Worm (Caenorhabditis elegans) whole organism, early embryonic: ENCODE results near the gene cope-1.
"Not testable (repeated sequence)": the region's sequence is repeated elsewhere in the genome, so short reads cannot be mapped to it uniquely, and the experiment has no call there.

Experiments
- B0310.2 ChIP-seq: sonication (generic microtip); optimal IDR thresholded peaks from 2 replicates; lab custom pipeline; 2016; ENCODE audit warnings: mild to moderate bottlenecking, missing genetic modification characterization, missing compliant biosample characterization
- F13C5.2 ChIP-seq: sonication (generic microtip); optimal IDR thresholded peaks from 2 replicates; lab custom pipeline; 2017; ENCODE audit warnings: mild to moderate bottlenecking, missing genetic modification characterization, inconsistent platforms, missing compliant biosample characterization
- aly-1 ChIP-seq: sonication (generic microtip); optimal IDR thresholded peaks from 2 replicates; lab custom pipeline; 2016; ENCODE audit warnings: missing genetic modification characterization, missing compliant biosample characterization
- ama-1 ChIP-seq: fragments of 150-350 bp; optimal IDR thresholded peaks from 2 replicates; lab custom pipeline; 2014
- ceh-13 ChIP-seq: fragments of 200-800 bp; sonication (Bioruptor generic); optimal IDR thresholded peaks from 2 replicates; lab custom pipeline; 2018; ENCODE audit warnings: mild to moderate bottlenecking, missing genetic modification characterization, missing compliant biosample characterization
- ceh-36 ChIP-seq: sonication (generic microtip); optimal IDR thresholded peaks from 2 replicates; lab custom pipeline; 2016; ENCODE audit warnings: missing genetic modification characterization, inconsistent platforms, missing compliant biosample characterization
- ets-7 ChIP-seq: sonication (generic microtip); optimal IDR thresholded peaks from 2 replicates; lab custom pipeline; 2016; ENCODE audit warnings: missing genotype, missing genetic modification characterization, missing compliant biosample characterization
- flt-1 ChIP-seq: fragments of 200-800 bp; sonication (Bioruptor generic); IDR thresholded peaks from 2 replicates; pipeline ENCODE4 v1.3.6; 2022; ENCODE audit warnings: missing genetic modification characterization, missing compliant biosample characterization
- hmbx-1 ChIP-seq: sonication (generic microtip); optimal IDR thresholded peaks from 2 replicates; lab custom pipeline; 2016; ENCODE audit warnings: mild to moderate bottlenecking, missing genetic modification characterization, missing compliant biosample characterization
- hmg-4 ChIP-seq: fragments of 200-800 bp; sonication (Bioruptor generic); optimal IDR thresholded peaks from 2 replicates; lab custom pipeline; 2018; ENCODE audit warnings: mild to moderate bottlenecking, missing genetic modification characterization, missing compliant biosample characterization
- hnd-1 ChIP-seq: sonication (generic microtip); optimal IDR thresholded peaks from 2 replicates; lab custom pipeline; 2016; ENCODE audit warnings: missing genetic modification characterization, missing compliant biosample characterization
- pes-1 ChIP-seq: fragments of 200-800 bp; sonication (Bioruptor generic); IDR thresholded peaks from 2 replicates; pipeline ENCODE4 v1.3.6; 2022; ENCODE audit warnings: missing genetic modification reagents, missing genetic modification characterization, missing compliant biosample characterization
- scrt-1 ChIP-seq: fragments of 200-800 bp; sonication (Bioruptor generic); IDR thresholded peaks from 2 replicates; pipeline ENCODE4 v1.3.6; 2022; ENCODE audit warnings: missing genetic modification characterization, missing compliant biosample characterization
- sea-1 ChIP-seq: fragments of 200-800 bp; sonication (Bioruptor generic); conservative IDR thresholded peaks from 2 replicates; pipeline ENCODE4 v1.3.6; 2022; ENCODE audit warnings: missing genetic modification characterization, missing compliant biosample characterization
- tbx-11 ChIP-seq: fragments of 200-800 bp; sonication (Bioruptor generic); IDR thresholded peaks from 2 replicates; pipeline ENCODE4 v1.3.6; 2022; ENCODE audit warnings: missing genetic modification characterization, missing compliant biosample characterization
- tbx-37 ChIP-seq: fragments of 200-800 bp; sonication (Bioruptor generic); conservative IDR thresholded peaks from 2 replicates; pipeline ENCODE4 v1.3.6; 2022; ENCODE audit warnings: missing genetic modification reagents, missing genetic modification characterization, missing compliant biosample characterization
- tra-4 ChIP-seq: sonication (generic microtip); optimal IDR thresholded peaks from 2 replicates; lab custom pipeline; 2017; ENCODE audit warnings: missing genetic modification characterization, missing compliant biosample characterization

The cope-1 gene

DNA sequence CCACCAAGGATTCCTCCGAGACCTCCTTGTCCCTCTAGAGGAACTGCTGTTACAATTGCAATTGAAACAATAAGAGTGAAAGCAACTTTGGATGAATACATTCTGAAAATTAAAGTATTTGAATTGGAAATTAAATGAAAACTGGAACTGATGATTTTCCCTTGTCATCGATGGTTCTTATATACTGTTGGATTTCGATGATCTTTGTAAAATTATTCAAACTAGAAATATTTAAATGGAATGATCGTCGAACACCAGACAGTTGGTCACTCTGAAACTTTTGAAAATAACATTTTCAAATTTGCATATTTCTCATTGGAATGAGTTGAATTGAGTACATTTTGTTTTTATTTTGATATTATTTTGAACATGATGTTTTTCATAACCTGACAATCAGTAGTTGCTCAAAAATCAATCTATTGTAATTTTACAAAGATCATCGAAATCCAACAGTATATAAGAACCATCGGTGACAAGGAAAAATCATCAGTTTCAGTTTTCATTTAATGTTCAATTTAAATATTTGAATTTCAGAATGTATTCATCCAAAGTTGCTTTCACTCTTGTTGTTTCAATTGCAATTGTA lies 24.3 kb upstream of the cope-1 start, which contains the start of the genes srlf-9 and srlf-10:
TSS of gene srlf-9 (minus strand) at position 101 of the 586 bp plus-strand sequence.
TSS of gene srlf-10 (plus strand) at position 536 of the 586 bp plus-strand sequence.
- not testable (repeated sequence) for TF ChIP-seq aly-1 (tag; lab: Kevin White, UChicago); pes-1 (GFP tag; lab: Robert Waterston, UW); tra-4 (tag; lab: Kevin White, UChicago)

DNA sequence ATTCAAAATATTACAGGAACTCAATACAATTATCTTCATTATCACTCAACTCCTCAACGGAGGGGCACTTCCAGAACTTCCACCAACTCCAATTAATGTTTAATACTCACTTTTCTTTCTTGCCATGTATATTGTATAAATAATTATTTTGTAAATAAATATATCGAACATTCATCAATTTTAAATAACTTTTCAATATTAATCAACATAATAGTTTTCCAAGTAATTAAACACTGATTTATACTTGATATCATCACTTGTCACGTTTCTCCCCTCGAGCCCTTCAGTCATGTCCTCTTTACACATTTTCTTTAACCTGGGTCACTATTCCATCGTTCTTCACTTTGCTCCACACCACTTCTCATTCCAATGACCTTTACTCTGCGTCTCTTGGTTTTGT lies 23.1 kb upstream of the cope-1 start, which contains the start of gene mig-18:
TSS of gene mig-18 (plus strand) at position 301 of the 400 bp plus-strand sequence.
- TF ChIP-seq ets-7 (tag; lab: Kevin White, UChicago), result no peak
- no peak for TF ChIP-seq ceh-13
- no peak for TF ChIP-seq ceh-36 (tag; lab: Kevin White, UChicago)
- no peak for TF ChIP-seq sea-1 (GFP tag; lab: Robert Waterston, UW)
- TF ChIP-seq tra-4 (tag; lab: Kevin White, UChicago), result no peak
- no peak for TF ChIP-seq tbx-11 (GFP tag; lab: Robert Waterston, UW)
- no peak for TF ChIP-seq pes-1 (GFP tag; lab: Robert Waterston, UW)
- TF ChIP-seq F13C5.2 (tag; lab: Kevin White, UChicago), result no peak
- no peak for TF ChIP-seq scrt-1 (GFP tag; lab: Robert Waterston, UW)
- TF ChIP-seq hmg-4 (GFP tag; lab: Kevin White, UChicago), result no peak
- TF ChIP-seq hmbx-1, result no peak
- TF ChIP-seq tbx-37 (GFP tag; lab: Robert Waterston, UW), result no peak
- TF ChIP-seq hnd-1 (tag; lab: Kevin White, UChicago), result no peak

DNA sequence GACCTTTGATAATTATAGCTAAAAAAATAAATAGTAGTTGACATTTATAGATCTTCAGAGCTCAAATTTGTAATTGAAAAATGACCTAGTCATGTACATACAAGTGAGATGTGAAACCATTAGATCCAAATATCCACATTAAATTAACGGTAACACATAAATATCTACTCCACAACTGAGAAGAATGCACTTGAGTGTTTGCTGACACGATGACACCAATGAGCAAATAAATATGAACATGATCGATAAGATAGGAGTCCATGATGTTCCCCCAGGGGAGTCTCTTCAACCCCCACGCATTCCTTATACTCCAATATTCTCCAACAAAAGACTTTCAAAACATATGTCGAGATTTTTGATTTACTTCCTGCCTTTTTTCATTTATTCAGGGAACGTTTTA lies 21.6 kb upstream of the cope-1 start, which contains the start of gene ttr-52:
TSS of gene ttr-52 (plus strand) at position 301 of the 400 bp plus-strand sequence.
- TF ChIP-seq scrt-1 (GFP tag; lab: Robert Waterston, UW) (no peak), flt-1 (no peak)

DNA sequence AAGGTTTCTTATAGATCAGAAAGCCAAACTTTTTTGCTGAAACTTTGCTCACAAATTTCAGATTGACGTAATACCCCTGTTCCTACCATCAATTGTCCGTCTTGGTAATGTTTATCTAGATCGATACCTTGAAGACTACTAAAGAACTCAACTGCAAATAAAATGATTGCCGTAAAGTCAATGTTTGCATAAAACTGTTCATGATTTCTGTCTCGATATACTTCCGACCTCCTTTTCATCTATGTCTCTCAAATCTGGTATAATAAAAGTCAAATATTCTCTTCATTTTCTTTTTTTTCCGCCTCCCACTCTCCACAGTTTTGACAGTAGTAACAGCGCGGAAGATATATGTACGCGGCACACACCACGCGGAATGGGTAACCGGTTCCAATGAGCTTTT lies 20.6 kb upstream of the cope-1 start, which contains the start of gene nas-1:
TSS of gene nas-1 (plus strand) at position 301 of the 400 bp plus-strand sequence.
- TF ChIP-seq tbx-11 (GFP tag; lab: Robert Waterston, UW) (no peak), hmg-4 (GFP tag; lab: Kevin White, UChicago) (no peak), ceh-36 (tag; lab: Kevin White, UChicago) (no peak), tbx-37 (GFP tag; lab: Robert Waterston, UW) (no peak)

DNA sequence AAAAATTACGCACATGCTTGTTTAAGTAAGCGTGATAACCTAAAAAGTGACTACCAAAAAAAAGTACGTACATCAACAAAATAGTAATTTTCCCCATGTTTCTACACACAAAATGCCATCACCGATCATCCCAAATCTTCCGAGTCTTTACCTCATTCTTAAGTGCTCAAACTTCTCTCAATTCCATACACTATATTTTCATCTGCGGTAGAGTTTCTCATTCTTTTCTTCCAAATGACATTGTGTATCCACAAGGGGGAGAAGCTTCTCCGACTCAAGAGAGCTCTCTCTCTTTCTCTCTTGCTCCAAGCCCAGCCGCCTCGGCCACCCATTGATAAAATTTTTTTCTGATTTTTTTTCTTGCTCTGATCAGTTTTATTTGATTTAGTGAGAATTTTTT lies 16.6 kb upstream of the cope-1 start, which contains the start of gene myo-6:
TSS of gene myo-6 (plus strand) at position 301 of the 400 bp plus-strand sequence.
- TF ChIP-seq pes-1 (GFP tag; lab: Robert Waterston, UW), result no peak
- TF ChIP-seq scrt-1 (GFP tag; lab: Robert Waterston, UW), result no peak
- no peak for TF ChIP-seq tbx-37 (GFP tag; lab: Robert Waterston, UW)
- TF ChIP-seq ceh-13, result no peak
- no peak for TF ChIP-seq ama-1 (lab: Kevin White, UChicago)
- no peak for TF ChIP-seq F13C5.2 (tag; lab: Kevin White, UChicago)
- no peak for TF ChIP-seq hmbx-1
- no peak for TF ChIP-seq tbx-11 (GFP tag; lab: Robert Waterston, UW)
- TF ChIP-seq aly-1 (tag; lab: Kevin White, UChicago), result no peak
- no peak for TF ChIP-seq hnd-1 (tag; lab: Kevin White, UChicago)
- no peak for TF ChIP-seq B0310.2 (tag; lab: Kevin White, UChicago)
- TF ChIP-seq ets-7 (tag; lab: Kevin White, UChicago), result no peak
- no peak for TF ChIP-seq ceh-36 (tag; lab: Kevin White, UChicago)
- TF ChIP-seq hmg-4 (GFP tag; lab: Kevin White, UChicago), result no peak
- no peak for TF ChIP-seq sea-1 (GFP tag; lab: Robert Waterston, UW)
- no peak for TF ChIP-seq flt-1
- TF ChIP-seq tra-4 (tag; lab: Kevin White, UChicago), result no peak

DNA sequence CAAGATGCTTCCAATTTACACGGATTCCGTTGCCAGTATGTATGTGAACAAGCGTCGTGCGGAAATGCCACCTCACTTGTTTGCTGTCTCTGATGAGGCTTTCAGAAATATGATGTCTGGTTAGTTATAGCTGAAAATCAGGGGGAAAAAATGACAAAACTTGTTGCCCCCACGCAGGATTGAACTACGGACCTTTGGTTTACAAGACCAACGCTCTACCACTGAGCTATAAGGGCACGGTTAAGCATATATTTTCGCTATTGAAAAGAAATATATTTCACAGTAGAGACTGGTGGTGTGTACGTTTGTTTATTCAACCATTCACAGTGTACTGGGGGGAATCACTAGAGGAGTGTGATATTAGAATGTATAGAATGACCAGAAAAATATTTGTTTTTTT lies 14.9 kb upstream of the cope-1 start:
- TF ChIP-seq tbx-11 (GFP tag; lab: Robert Waterston, UW) (no peak), hmbx-1 (no peak), ceh-36 (tag; lab: Kevin White, UChicago) (no peak), hmg-4 (GFP tag; lab: Kevin White, UChicago) (no peak), F13C5.2 (tag; lab: Kevin White, UChicago) (no peak), aly-1 (tag; lab: Kevin White, UChicago) (no peak), pes-1 (GFP tag; lab: Robert Waterston, UW) (no peak), tra-4 (tag; lab: Kevin White, UChicago) (no peak), ama-1 (lab: Kevin White, UChicago) (no peak), sea-1 (GFP tag; lab: Robert Waterston, UW) (no peak), ceh-13 (no peak), B0310.2 (tag; lab: Kevin White, UChicago) (no peak), flt-1 (no peak), scrt-1 (GFP tag; lab: Robert Waterston, UW) (no peak), tbx-37 (GFP tag; lab: Robert Waterston, UW) (no peak), hnd-1 (tag; lab: Kevin White, UChicago) (no peak), ets-7 (tag; lab: Kevin White, UChicago) (no peak)

DNA sequence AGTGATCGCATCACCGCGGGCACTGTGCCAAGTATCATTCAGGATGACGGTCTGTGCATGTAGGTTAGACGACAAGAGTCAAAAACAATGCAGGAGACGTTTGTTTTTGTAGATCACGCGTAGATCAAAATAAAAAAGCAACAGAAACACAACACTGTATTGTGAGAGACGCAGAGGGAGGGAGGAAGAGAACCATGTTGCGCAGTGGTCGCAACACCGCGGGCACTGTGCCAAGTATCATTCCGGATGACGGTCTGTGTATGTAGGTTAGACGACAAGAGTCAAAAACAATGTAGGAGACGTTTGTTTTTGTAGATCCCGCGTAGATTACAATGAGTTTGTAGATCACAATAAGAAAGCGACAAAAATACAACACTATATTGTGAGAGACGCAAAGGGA lies 7.1 kb upstream of the cope-1 start:
- TF ChIP-seq hmg-4 (GFP tag; lab: Kevin White, UChicago) (no peak), ceh-13 (no peak), hmbx-1 (no peak), sea-1 (GFP tag; lab: Robert Waterston, UW) (no peak), tra-4 (tag; lab: Kevin White, UChicago) (no peak), pes-1 (GFP tag; lab: Robert Waterston, UW) (no peak), ets-7 (tag; lab: Kevin White, UChicago) (no peak), flt-1 (no peak), ceh-36 (tag; lab: Kevin White, UChicago) (no peak), F13C5.2 (tag; lab: Kevin White, UChicago) (no peak), aly-1 (tag; lab: Kevin White, UChicago) (no peak), B0310.2 (tag; lab: Kevin White, UChicago) (no peak), tbx-37 (GFP tag; lab: Robert Waterston, UW) (no peak), ama-1 (lab: Kevin White, UChicago) (no peak), tbx-11 (GFP tag; lab: Robert Waterston, UW) (no peak), hnd-1 (tag; lab: Kevin White, UChicago) (no peak), scrt-1 (GFP tag; lab: Robert Waterston, UW) (no peak)
